Worm (Caenorhabditis elegans): ENCODE results near the gene taf-3.

The taf-3 gene

ce11 chrX:16335396-16335795, 3.2 kb downstream of the taf-3 start:
- TF ChIP-seq ceh-2 (tag; optimal IDR thresholded peaks at IDR 0.05) (no peak), ceh-14 (tag; optimal IDR thresholded peaks at IDR 0.05) (no peak)

ce11 chrX:16336940-16337339, 4.7 kb downstream of the taf-3 start:
- no peak for TF ChIP-seq K02D7.2 (tag; optimal IDR thresholded peaks at IDR 0.05)
- no peak for TF ChIP-seq ahr-1 (tag; optimal IDR thresholded peaks at IDR 0.05)
- no peak for TF ChIP-seq ceh-34 (tag; optimal IDR thresholded peaks at IDR 0.05)
- no peak for TF ChIP-seq C38D4.7 (GFP tag; optimal IDR thresholded peaks at IDR 0.05)
- TF ChIP-seq pqm-1 (tag; optimal IDR thresholded peaks at IDR 0.05): no peak
- TF ChIP-seq hlh-6 (tag; optimal IDR thresholded peaks at IDR 0.05): no peak
- no peak for TF ChIP-seq K09A11.1 (tag; optimal IDR thresholded peaks at IDR 0.05; ENCODE audit: insufficient read depth)
- no peak for TF ChIP-seq ceh-19 (GFP tag; optimal IDR thresholded peaks at IDR 0.05)
- no peak for TF ChIP-seq ceh-14 (tag; optimal IDR thresholded peaks at IDR 0.05)
- TF ChIP-seq lin-11 (tag; optimal IDR thresholded peaks at IDR 0.05): no peak
- TF ChIP-seq ceh-22 (tag; optimal IDR thresholded peaks at IDR 0.05): no peak
- no peak for TF ChIP-seq pat-9 (tag; optimal IDR thresholded peaks at IDR 0.05)
- TF ChIP-seq zip-5 (tag; optimal IDR thresholded peaks at IDR 0.05): no peak
- TF ChIP-seq sox-4 (tag; optimal IDR thresholded peaks at IDR 0.05): no peak
- TF ChIP-seq ceh-31 (tag; optimal IDR thresholded peaks at IDR 0.05): no peak
- no peak for TF ChIP-seq ceh-24 (tag; optimal IDR thresholded peaks at IDR 0.05)
- no peak for TF ChIP-seq ttx-3 (tag; optimal IDR thresholded peaks at IDR 0.05)
- no peak for TF ChIP-seq ceh-18 (tag; optimal IDR thresholded peaks at IDR 0.05)
- no peak for TF ChIP-seq pha-4 (tag; optimal IDR thresholded peaks at IDR 0.05)

- TF ChIP-seq unc-42 (tag; optimal IDR thresholded peaks at IDR 0.05) (no peak), K09A11.1 (tag; optimal IDR thresholded peaks at IDR 0.05; ENCODE audit: insufficient read depth) (no peak), unc-3 (GFP tag; conservative IDR thresholded peaks at IDR 0.05) (no peak), unc-3 (tag; optimal IDR thresholded peaks at IDR 0.05) (no peak), zip-5 (tag; optimal IDR thresholded peaks at IDR 0.05) (no peak), ttx-3 (tag; optimal IDR thresholded peaks at IDR 0.05) (no peak), pat-9 (tag; optimal IDR thresholded peaks at IDR 0.05) (no peak), ceh-22 (tag; optimal IDR thresholded peaks at IDR 0.05) (no peak), dve-1 (tag; optimal IDR thresholded peaks at IDR 0.05) (no peak), ets-4 (tag; optimal IDR thresholded peaks at IDR 0.05) (no peak), madf-2 (tag; optimal IDR thresholded peaks at IDR 0.05) (no peak), ceh-9 (tag; optimal IDR thresholded peaks at IDR 0.05) (no peak), ztf-16 (tag; optimal IDR thresholded peaks at IDR 0.05) (no peak), dmd-4 (tag; optimal IDR thresholded peaks at IDR 0.05; ENCODE audit: borderline replicate concordance) (no peak), C08G9.2 (tag; optimal IDR thresholded peaks at IDR 0.05) (no peak), K02D7.2 (tag; optimal IDR thresholded peaks at IDR 0.05) (no peak), npax-4 (tag; optimal IDR thresholded peaks at IDR 0.05) (no peak), rnt-1 (tag; optimal IDR thresholded peaks at IDR 0.05) (no peak), syd-9 (tag; optimal IDR thresholded peaks at IDR 0.05) (no peak), hlh-13 (GFP tag; optimal IDR thresholded peaks at IDR 0.05) (no peak), pha-2 (tag; optimal IDR thresholded peaks at IDR 0.05) (no peak)
These were observed 5.2 kb downstream of the taf-3 start for ce11 chrX:16337399-16337798.

- TF ChIP-seq lin-11 (tag; optimal IDR thresholded peaks at IDR 0.05) (no peak), T23F11.4 (GFP tag; optimal IDR thresholded peaks at IDR 0.05) (no peak), K02D7.2 (tag; optimal IDR thresholded peaks at IDR 0.05) (no peak), nhr-11 (tag; optimal IDR thresholded peaks at IDR 0.05) (no peak), hlh-8 (tag; optimal IDR thresholded peaks at IDR 0.05) (no peak), ceh-45 (GFP tag; IDR thresholded peaks at IDR 0.05) (no peak), sdc-2 (tag; optimal IDR thresholded peaks at IDR 0.05) (no peak), mec-3 (tag; optimal IDR thresholded peaks at IDR 0.05; ENCODE audit: borderline replicate concordance) (no peak), ceh-14 (tag; optimal IDR thresholded peaks at IDR 0.05) (no peak), unc-55 (GFP tag; optimal IDR thresholded peaks at IDR 0.05) (no peak), hlh-15 (tag; optimal IDR thresholded peaks at IDR 0.05) (no peak), ceh-19 (GFP tag; optimal IDR thresholded peaks at IDR 0.05) (no peak), ceh-48 (tag; optimal IDR thresholded peaks at IDR 0.05) (no peak), ceh-9 (tag; optimal IDR thresholded peaks at IDR 0.05) (no peak), pha-4 (tag; optimal IDR thresholded peaks at IDR 0.05) (no peak), ceh-24 (tag; optimal IDR thresholded peaks at IDR 0.05) (no peak)
These were observed 7.0 kb downstream of the taf-3 start for ce11 chrX:16339207-16339606.

All from whole organism, late embryonic.